Fruit fly (Drosophila melanogaster) whole organism, embryonic: ENCODE measurements around the gene barc.

ENCODE experiments used
- Adf1 ChIP-seq: fragments of 200-800 bp; sonication (Bioruptor generic); IDR thresholded peaks from 2 replicates; pipeline ENCODE4 v1.3.6; 2022; ENCODE audit warnings: missing biosample characterization, missing genetic modification characterization
- B-H1 ChIP-seq: fragments of 200-800 bp; sonication (Bioruptor generic); IDR thresholded peaks from 3 replicates; pipeline ENCODE4 v1.3.6; 2022; ENCODE audit warnings: missing biosample characterization, missing genetic modification characterization
- BtbVII ChIP-seq: fragments of 200-800 bp; sonication (Bioruptor generic); optimal IDR thresholded peaks from 3 replicates; lab custom pipeline; 2017; ENCODE audit warnings: missing biosample characterization, mild to moderate bottlenecking, missing genetic modification characterization
- CG10366 ChIP-seq: fragments of 200-800 bp; sonication (Bioruptor generic); IDR thresholded peaks from 2 replicates; pipeline ENCODE4 v1.3.6; 2022; ENCODE audit warnings: missing biosample characterization, missing genetic modification characterization
- CG10431 ChIP-seq: fragments of 200-800 bp; sonication (Bioruptor generic); optimal IDR thresholded peaks from 3 replicates; lab custom pipeline; 2018; ENCODE audit warnings: missing biosample characterization, mild to moderate bottlenecking, missing genetic modification characterization
- CG11560 ChIP-seq: fragments of 200-800 bp; sonication (Bioruptor generic); IDR thresholded peaks from 3 replicates; pipeline ENCODE4 v1.3.6; 2022; ENCODE audit warnings: missing biosample characterization, missing genetic modification characterization
- CG11696 ChIP-seq: fragments of 200-800 bp; sonication (Bioruptor generic); IDR thresholded peaks from 2 replicates; pipeline ENCODE4 v1.3.6; 2022; ENCODE audit warnings: missing biosample characterization, missing genetic modification characterization
- CG12071 ChIP-seq: fragments of 200-800 bp; sonication (Bioruptor generic); optimal IDR thresholded peaks from 3 replicates; lab custom pipeline; 2018; ENCODE audit warnings: missing biosample characterization, mild to moderate bottlenecking, missing genetic modification characterization
- CG12299 ChIP-seq: fragments of 200-800 bp; sonication (Bioruptor generic); optimal IDR thresholded peaks from 2 replicates; lab custom pipeline; 2018; ENCODE audit warnings: missing biosample characterization, mild to moderate bottlenecking, missing genetic modification characterization
- CG12391 ChIP-seq: fragments of 200-800 bp; sonication (Bioruptor generic); optimal IDR thresholded peaks from 3 replicates; lab custom pipeline; 2018; ENCODE audit warnings: missing biosample characterization, mild to moderate bottlenecking, missing genetic modification characterization, moderate library complexity
- CG12942 ChIP-seq: fragments of 200-800 bp; sonication (Bioruptor generic); optimal IDR thresholded peaks from 3 replicates; lab custom pipeline; 2016; ENCODE audit warnings: missing biosample characterization, missing genetic modification characterization
- CG17385 ChIP-seq: fragments of 200-800 bp; sonication (Bioruptor generic); optimal IDR thresholded peaks from 3 replicates; lab custom pipeline; 2018; ENCODE audit warnings: missing biosample characterization, mild to moderate bottlenecking, missing genetic modification characterization
- CG17802 ChIP-seq: fragments of 200-800 bp; sonication (Bioruptor generic); optimal IDR thresholded peaks from 2 replicates; lab custom pipeline; 2018; ENCODE audit warnings: missing biosample characterization, mild to moderate bottlenecking, missing genetic modification characterization, moderate library complexity
- CG17829 ChIP-seq: fragments of 200-800 bp; optimal IDR thresholded peaks from 2 replicates; lab custom pipeline; 2019; ENCODE audit warnings: missing biosample characterization, mild to moderate bottlenecking, missing genetic modification characterization, moderate library complexity
- CG2129 ChIP-seq: fragments of 200-800 bp; sonication (Bioruptor generic); IDR thresholded peaks from 2 replicates; pipeline ENCODE4 v1.3.6; 2022; ENCODE audit warnings: missing biosample characterization, missing genetic modification characterization; ENCODE audit not compliant: partially characterized antibody
- CG30431 ChIP-seq: fragments of 200-800 bp; sonication (Bioruptor generic); optimal IDR thresholded peaks from 2 replicates; lab custom pipeline; 2017; ENCODE audit warnings: missing biosample characterization, missing genetic modification characterization
- CG31365 ChIP-seq: fragments of 200-800 bp; sonication (Bioruptor generic); optimal IDR thresholded peaks from 2 replicates; lab custom pipeline; 2018; ENCODE audit warnings: missing biosample characterization, mild to moderate bottlenecking, missing genetic modification characterization
- CG3281 ChIP-seq: fragments of 200-800 bp; sonication (Bioruptor generic); optimal IDR thresholded peaks from 3 replicates; lab custom pipeline; 2017; ENCODE audit warnings: missing biosample characterization, mild to moderate bottlenecking, missing genetic modification characterization
- CG6813 ChIP-seq: fragments of 200-800 bp; sonication (Bioruptor generic); optimal IDR thresholded peaks from 2 replicates; lab custom pipeline; 2017; ENCODE audit warnings: missing biosample characterization, missing genetic modification characterization, mild to moderate bottlenecking, moderate library complexity, missing genetic modification reagents
- CG8388 ChIP-seq: fragments of 200-800 bp; sonication (Bioruptor generic); optimal IDR thresholded peaks from 2 replicates; lab custom pipeline; 2019; ENCODE audit warnings: missing biosample characterization, mild to moderate bottlenecking, missing genetic modification characterization, moderate library complexity
- CG9609 ChIP-seq: fragments of 200-800 bp; sonication (Bioruptor generic); optimal IDR thresholded peaks from 3 replicates; lab custom pipeline; 2016; ENCODE audit warnings: missing biosample characterization, missing genetic modification characterization
- CG9727 ChIP-seq: fragments of 200-800 bp; sonication (Bioruptor generic); optimal IDR thresholded peaks from 3 replicates; lab custom pipeline; 2017; ENCODE audit warnings: missing biosample characterization, mild to moderate bottlenecking, missing genetic modification characterization
- CTCF ChIP-seq: fragments of 200-800 bp; sonication (Bioruptor generic); optimal IDR thresholded peaks from 2 replicates; lab custom pipeline; 2017; ENCODE audit warnings: missing biosample characterization, mild to moderate bottlenecking, missing genetic modification characterization, moderate library complexity
- Chrac-16 ChIP-seq: fragments of 200-800 bp; sonication (Bioruptor generic); optimal IDR thresholded peaks from 3 replicates; lab custom pipeline; 2016; ENCODE audit warnings: missing biosample characterization, missing genetic modification characterization
- HLH54F ChIP-seq: fragments of 200-800 bp; sonication (Bioruptor generic); optimal IDR thresholded peaks from 3 replicates; lab custom pipeline; 2016; ENCODE audit warnings: missing biosample characterization, missing genetic modification characterization
- HmgZ ChIP-seq: fragments of 200-800 bp; sonication (Bioruptor generic); optimal IDR thresholded peaks from 2 replicates; lab custom pipeline; 2018; ENCODE audit warnings: missing biosample characterization, mild to moderate bottlenecking, missing genetic modification characterization
- Jarid2 ChIP-seq: fragments of 200-800 bp; sonication (Bioruptor generic); optimal IDR thresholded peaks from 3 replicates; lab custom pipeline; 2017; ENCODE audit warnings: mild to moderate bottlenecking, missing biosample characterization, missing genetic modification reagents, missing genetic modification characterization
- Lim3 ChIP-seq: fragments of 200-800 bp; sonication (Bioruptor generic); IDR thresholded peaks from 2 replicates; pipeline ENCODE4 v1.3.6; 2022; ENCODE audit warnings: missing biosample characterization, missing genetic modification characterization
- MTF-1 ChIP-seq: fragments of 200-800 bp; sonication (Bioruptor generic); optimal IDR thresholded peaks from 2 replicates; lab custom pipeline; 2018; ENCODE audit warnings: missing biosample characterization, mild to moderate bottlenecking, missing genetic modification characterization, borderline replicate concordance
- Meics ChIP-seq: fragments of 200-800 bp; sonication (Bioruptor generic); optimal IDR thresholded peaks from 2 replicates; lab custom pipeline; 2017; ENCODE audit warnings: missing biosample characterization, mild to moderate bottlenecking, missing genetic modification characterization
- NC2β ChIP-seq: fragments of 200-800 bp; sonication (Bioruptor generic); optimal IDR thresholded peaks from 2 replicates; lab custom pipeline; 2016; ENCODE audit warnings: missing biosample characterization, missing genetic modification characterization
- NfI ChIP-seq: fragments of 200-800 bp; sonication (Bioruptor generic); optimal IDR thresholded peaks from 3 replicates; lab custom pipeline; 2018; ENCODE audit warnings: missing biosample characterization, mild to moderate bottlenecking, missing genetic modification characterization, moderate library complexity
- Pdp1 ChIP-seq, 2 experiments: fragments of 200-800 bp; sonication (Bioruptor generic); optimal IDR thresholded peaks; 3 replicates each; lab custom pipeline; 2016; ENCODE audit warnings: missing biosample characterization in 2 of 2, missing genetic modification characterization in 2 of 2, mild to moderate bottlenecking in 1 of 2, moderate library complexity in 1 of 2
- Rx ChIP-seq: fragments of 200-800 bp; sonication (Bioruptor generic); IDR thresholded peaks from 2 replicates; pipeline ENCODE4 v1.3.6; 2022; ENCODE audit warnings: missing biosample characterization, missing genetic modification characterization
- Spps ChIP-seq: fragments of 200-800 bp; sonication (Bioruptor generic); optimal IDR thresholded peaks from 2 replicates; lab custom pipeline; 2018; ENCODE audit warnings: missing biosample characterization, mild to moderate bottlenecking, missing genetic modification characterization
- ap ChIP-seq: fragments of 200-800 bp; sonication (Bioruptor generic); IDR thresholded peaks from 2 replicates; pipeline ENCODE4 v1.3.6; 2022; ENCODE audit warnings: missing biosample characterization, missing genetic modification characterization
- bowl ChIP-seq: fragments of 200-800 bp; sonication (Bioruptor generic); IDR thresholded peaks from 2 replicates; pipeline ENCODE4 v1.3.6; 2022; ENCODE audit warnings: missing biosample characterization, missing genetic modification characterization
- btn ChIP-seq: fragments of 200-800 bp; sonication (Bioruptor generic); optimal IDR thresholded peaks from 2 replicates; lab custom pipeline; 2016; ENCODE audit warnings: missing biosample characterization, missing genetic modification characterization
- dmrt99B ChIP-seq: fragments of 200-800 bp; sonication (Bioruptor generic); optimal IDR thresholded peaks from 2 replicates; lab custom pipeline; 2018; ENCODE audit warnings: missing biosample characterization, mild to moderate bottlenecking, missing genetic modification characterization, moderate library complexity
- dysf ChIP-seq: fragments of 200-800 bp; sonication (Bioruptor generic); IDR thresholded peaks from 3 replicates; pipeline ENCODE4 v1.3.6; 2022; ENCODE audit warnings: missing biosample characterization, missing genetic modification characterization
- eyg ChIP-seq: fragments of 200-800 bp; sonication (Bioruptor generic); optimal IDR thresholded peaks from 3 replicates; lab custom pipeline; 2016; ENCODE audit warnings: missing biosample characterization, missing genetic modification characterization
- grau ChIP-seq: fragments of 200-800 bp; optimal IDR thresholded peaks from 3 replicates; lab custom pipeline; 2019; ENCODE audit warnings: missing biosample characterization, mild to moderate bottlenecking, missing genetic modification characterization, moderate library complexity
- gsb-n ChIP-seq: fragments of 200-800 bp; sonication (Bioruptor generic); optimal IDR thresholded peaks from 3 replicates; lab custom pipeline; 2018; ENCODE audit warnings: missing biosample characterization, mild to moderate bottlenecking, missing genetic modification characterization
- hkb ChIP-seq, 2 experiments: fragments of 200-800 bp in 1 of 2; fragments of >200 bp in 1 of 2; sonication (Bioruptor generic) in 1 of 2; IDR thresholded peaks in 1 of 2; optimal IDR thresholded peaks in 1 of 2; 2 replicates each; pipeline versions ENCODE4 v1.3.6 to Lab custom; 2017 to 2022; ENCODE audit warnings: missing biosample characterization in 1 of 2, missing genetic modification characterization in 1 of 2
- ken ChIP-seq: fragments of 200-800 bp; sonication (Bioruptor generic); IDR thresholded peaks from 3 replicates; pipeline ENCODE4 v1.3.6; 2022; ENCODE audit warnings: missing biosample characterization, missing genetic modification characterization
- lilli ChIP-seq: fragments of 200-800 bp; sonication (Bioruptor generic); optimal IDR thresholded peaks from 3 replicates; lab custom pipeline; 2016; ENCODE audit warnings: missing biosample characterization, missing genetic modification characterization
- luna ChIP-seq: fragments of 200-800 bp; sonication (Bioruptor generic); optimal IDR thresholded peaks from 2 replicates; lab custom pipeline; 2016; ENCODE audit warnings: missing biosample characterization, missing genetic modification characterization
- otp ChIP-seq: fragments of 200-800 bp; sonication (Bioruptor generic); IDR thresholded peaks from 3 replicates; pipeline ENCODE4, ENCODE4 v1.3.6; 2022; ENCODE audit warnings: missing biosample characterization, missing genetic modification characterization
- pros ChIP-seq: fragments of 200-800 bp; sonication (Bioruptor generic); optimal IDR thresholded peaks from 3 replicates; lab custom pipeline; 2019; ENCODE audit warnings: missing biosample characterization, mild to moderate bottlenecking, missing genetic modification characterization, moderate library complexity
- slp2 ChIP-seq: fragments of 200-800 bp; sonication (Bioruptor generic); optimal IDR thresholded peaks from 2 replicates; lab custom pipeline; 2016; ENCODE audit warnings: missing biosample characterization, missing genetic modification characterization
- trem ChIP-seq: fragments of 200-800 bp; optimal IDR thresholded peaks from 3 replicates; lab custom pipeline; 2019; ENCODE audit warnings: missing biosample characterization, mild to moderate bottlenecking, missing genetic modification characterization, moderate library complexity

Gene barc

dm6 chr3L:21464240-21464639, 31.3 kb upstream of the barc start (continued):
- no peak for TF ChIP-seq CG31365 (tag; lab: Kevin White, UChicago)
- peak; percentile 68 for TF ChIP-seq CG30431 (GFP tag; lab: Kevin White, UChicago)
- TF ChIP-seq grau (tag; lab: Kevin White, UChicago), result peak; percentile 58
- peak in 1 of 2 experiments; percentile 54 for TF ChIP-seq Pdp1 (GFP tag; optimal IDR thresholded peaks at IDR 0.05; lab: Kevin White, UChicago)
- peak; percentile 5 for TF ChIP-seq Meics (GFP tag; lab: Kevin White, UChicago)
- TF ChIP-seq HLH54F (GFP tag; lab: Kevin White, UChicago), result no peak
- peak; percentile 38 for TF ChIP-seq CTCF (GFP tag; lab: Kevin White, UChicago)
- TF ChIP-seq CG2129 (GFP tag; lab: Robert Waterston, UW), result no peak
- peak; percentile 0 for TF ChIP-seq lilli (GFP tag; lab: Kevin White, UChicago)
- peak; percentile 22 for TF ChIP-seq CG17385 (GFP tag; lab: Kevin White, UChicago)
- peak; percentile 66 for TF ChIP-seq CG17802
- TF ChIP-seq B-H1 (GFP tag; lab: Robert Waterston, UW), result peak; percentile 15; the same call in 1 of the 3 replicates
- TF ChIP-seq HmgZ (tag; lab: Kevin White, UChicago), result no peak
- peak; percentile 25 for TF ChIP-seq slp2 (GFP tag; lab: Kevin White, UChicago)
- TF ChIP-seq Rx (GFP tag; lab: Robert Waterston, UW), result peak; percentile 47; the same call in 1 of the 2 replicates
- TF ChIP-seq CG11696, result peak; percentile 57
- peak; percentile 88 for TF ChIP-seq Spps
- peak; percentile 92 for TF ChIP-seq trem (tag; lab: Kevin White, UChicago)
- TF ChIP-seq dmrt99B, result peak; percentile 56
- peak; percentile 94 for TF ChIP-seq CG9727 (GFP tag; lab: Kevin White, UChicago)
- peak; percentile 63 for TF ChIP-seq CG8388
- peak; percentile 14 for TF ChIP-seq CG9609 (GFP tag; lab: Kevin White, UChicago)
- peak; percentile 3 for TF ChIP-seq NfI (GFP tag; lab: Kevin White, UChicago)
- TF ChIP-seq CG11560 (tag; lab: Robert Waterston, UW), result no peak
- peak; percentile 66 for TF ChIP-seq BtbVII (GFP tag; lab: Kevin White, UChicago)
- TF ChIP-seq CG12299 (tag; lab: Kevin White, UChicago), result peak; percentile 9
- TF ChIP-seq CG3281 (GFP tag; lab: Kevin White, UChicago), result no peak
- no peak for TF ChIP-seq Lim3 (GFP tag; lab: Robert Waterston, UW)
- no peak for TF ChIP-seq dysf (GFP tag; lab: Robert Waterston, UW)
- TF ChIP-seq pros (GFP tag; lab: Kevin White, UChicago), result no peak
- peak; percentile 53 for TF ChIP-seq Jarid2 (GFP tag; lab: Kevin White, UChicago)
- peak; percentile 92 for TF ChIP-seq gsb-n (tag; lab: Kevin White, UChicago)
- peak; percentile 95 for TF ChIP-seq CG6813 (GFP tag; lab: Kevin White, UChicago)
- peak; percentile 53 for TF ChIP-seq btn (GFP tag; lab: Kevin White, UChicago)
- no peak for TF ChIP-seq hkb (optimal IDR thresholded peaks at IDR 0.05; lab: Kevin White, UChicago)
- TF ChIP-seq hkb (GFP tag; IDR thresholded peaks at IDR 0.05; lab: Robert Waterston, UW), result peak; percentile 54
- peak; percentile 76 for TF ChIP-seq NC2β
- TF ChIP-seq eyg (GFP tag; lab: Kevin White, UChicago), result no peak
- no peak for TF ChIP-seq CG10366
- peak; percentile 69; the same call in 2 of the 3 replicates for TF ChIP-seq otp (GFP tag; lab: Robert Waterston, UW)
- peak; percentile 25 for TF ChIP-seq CG12942
- TF ChIP-seq ap, result no peak
- TF ChIP-seq CG10431 (GFP tag; lab: Kevin White, UChicago), result peak; percentile 43
- peak; percentile 89 for TF ChIP-seq CG17829 (tag; lab: Kevin White, UChicago)
- peak; percentile 20 for TF ChIP-seq CG12071 (GFP tag; lab: Kevin White, UChicago)
- peak; percentile 71 for TF ChIP-seq CG12391
- no peak for TF ChIP-seq Adf1 (GFP tag; lab: Robert Waterston, UW)
- no peak for TF ChIP-seq bowl (GFP tag; lab: Robert Waterston, UW)
- TF ChIP-seq ken (GFP tag; lab: Robert Waterston, UW), result peak; percentile 36; the same call in 1 of the 3 replicates
- TF ChIP-seq MTF-1 (GFP tag; lab: Kevin White, UChicago), result peak; percentile 91
- TF ChIP-seq luna (GFP tag; lab: Kevin White, UChicago), result no peak
- no peak for TF ChIP-seq Chrac-16 (GFP tag; lab: Kevin White, UChicago)
